Worm (Caenorhabditis elegans): ENCODE data around the gene F54H12.4.

ce11 chrIII:8010260-8010822 is 47.8 kb upstream of the F54H12.4 start, which contains the start of gene cit-1.2:
- TF ChIP-seq R02D3.7 (tag; optimal IDR thresholded peaks at IDR 0.05) (no peak), nfya-1 (tag; optimal IDR thresholded peaks at IDR 0.05; ENCODE audit: insufficient read depth) (no peak), nhr-28 (tag; optimal IDR thresholded peaks at IDR 0.05) (no peak), elt-3 (tag; optimal IDR thresholded peaks at IDR 0.05) (no peak), fkh-2 (tag; optimal IDR thresholded peaks at IDR 0.05) (no peak), mdl-1 (tag; optimal IDR thresholded peaks at IDR 0.05) (no peak), nhr-237 (tag; optimal IDR thresholded peaks at IDR 0.05) (no peak)
